Fruit fly (Drosophila melanogaster) whole organism, embryonic: ENCODE measurements around the gene Ostgamma.
A peak's percentile ranks its signal among the peaks of the same experiment; 100 is the strongest.

ENCODE experiments used
- BEAF-32 ChIP-seq: fragments of 200-800 bp; sonication (Bioruptor generic); optimal IDR thresholded peaks from 3 replicates; lab custom pipeline; 2017; ENCODE audit warnings: missing biosample characterization, missing genetic modification characterization, mild to moderate bottlenecking, moderate library complexity, missing genetic modification reagents
- CG10267 ChIP-seq: fragments of 200-800 bp; sonication (Bioruptor generic); optimal IDR thresholded peaks from 2 replicates; lab custom pipeline; 2018; ENCODE audit warnings: missing biosample characterization, mild to moderate bottlenecking, missing genetic modification characterization, moderate library complexity
- CG10321 ChIP-seq: fragments of 200-800 bp; sonication (Bioruptor generic); IDR thresholded peaks from 2 replicates; pipeline ENCODE4 v1.3.6; 2022; ENCODE audit warnings: missing biosample characterization, missing genetic modification characterization
- CG11093 ChIP-seq: fragments of 200-800 bp; sonication (Bioruptor generic); IDR thresholded peaks from 3 replicates; pipeline ENCODE4 v1.3.6; 2022; ENCODE audit warnings: missing biosample characterization, missing genetic modification characterization
- CG11723 ChIP-seq: fragments of 200-800 bp; sonication (Bioruptor generic); optimal IDR thresholded peaks from 2 replicates; lab custom pipeline; 2017; ENCODE audit warnings: missing biosample characterization, mild to moderate bottlenecking, missing genetic modification characterization
- CG12219 ChIP-seq: fragments of 200-800 bp; sonication (Bioruptor generic); optimal IDR thresholded peaks from 3 replicates; lab custom pipeline; 2018; ENCODE audit warnings: missing biosample characterization, mild to moderate bottlenecking, missing genetic modification characterization
- CG1602 ChIP-seq: fragments of 200-800 bp; sonication (Bioruptor generic); optimal IDR thresholded peaks from 3 replicates; lab custom pipeline; 2016; ENCODE audit warnings: missing biosample characterization, missing genetic modification characterization
- CG16813 ChIP-seq: fragments of 200-800 bp; sonication (Bioruptor generic); IDR thresholded peaks from 3 replicates; pipeline ENCODE4 v1.3.6; 2022; ENCODE audit warnings: missing biosample characterization, missing genetic modification characterization; ENCODE audit not compliant: partially characterized antibody
- CG17359 ChIP-seq: fragments of 200-800 bp; sonication (Bioruptor generic); optimal IDR thresholded peaks from 3 replicates; lab custom pipeline; 2018; ENCODE audit warnings: missing biosample characterization, mild to moderate bottlenecking, missing genetic modification characterization, moderate library complexity
- CG17385 ChIP-seq: fragments of 200-800 bp; sonication (Bioruptor generic); optimal IDR thresholded peaks from 3 replicates; lab custom pipeline; 2018; ENCODE audit warnings: missing biosample characterization, mild to moderate bottlenecking, missing genetic modification characterization
- CG2116 ChIP-seq: fragments of 200-800 bp; sonication (Bioruptor generic); optimal IDR thresholded peaks from 3 replicates; lab custom pipeline; 2018; ENCODE audit warnings: missing biosample characterization, mild to moderate bottlenecking, missing genetic modification characterization
- CG32532 ChIP-seq: fragments of 200-800 bp; sonication (Bioruptor generic); IDR thresholded peaks from 2 replicates; pipeline ENCODE4 v1.3.6; 2022; ENCODE audit warnings: missing biosample characterization, missing genetic modification characterization
- CG8290 ChIP-seq, 3 experiments: fragments of 200-800 bp; sonication (Bioruptor generic); optimal IDR thresholded peaks; 2 replicates each; lab custom pipeline; 2016 to 2019; ENCODE audit warnings: missing biosample characterization in 3 of 3, missing genetic modification characterization in 3 of 3, mild to moderate bottlenecking in 2 of 3, moderate library complexity in 1 of 3
- CG8478 ChIP-seq: fragments of >200 bp; optimal IDR thresholded peaks from 2 replicates; lab custom pipeline; 2018
- CG8765 ChIP-seq: fragments of 200-800 bp; sonication (Bioruptor generic); IDR thresholded peaks from 2 replicates; pipeline ENCODE4 v1.3.6; 2022; ENCODE audit warnings: missing biosample characterization, missing genetic modification characterization
- CG8924 ChIP-seq: fragments of 200-800 bp; optimal IDR thresholded peaks from 3 replicates; lab custom pipeline; 2019; ENCODE audit warnings: missing biosample characterization, mild to moderate bottlenecking, missing genetic modification characterization, moderate library complexity
- CG9437 ChIP-seq: fragments of 200-800 bp; sonication (Bioruptor generic); optimal IDR thresholded peaks from 2 replicates; lab custom pipeline; 2018; ENCODE audit warnings: missing biosample characterization, mild to moderate bottlenecking, missing genetic modification characterization
- CHES-1-like ChIP-seq: fragments of 200-800 bp; sonication (Bioruptor generic); optimal IDR thresholded peaks from 2 replicates; lab custom pipeline; 2016; ENCODE audit warnings: missing biosample characterization, missing genetic modification characterization
- GATAe ChIP-seq: fragments of 200-800 bp; sonication (Bioruptor generic); conservative IDR thresholded peaks from 2 replicates; pipeline ENCODE4 v1.3.6; 2022; ENCODE audit warnings: missing biosample characterization, missing genetic modification characterization
- Gsc ChIP-seq: fragments of 200-800 bp; sonication (Bioruptor generic); IDR thresholded peaks from 2 replicates; pipeline ENCODE4 v1.3.6; 2022; ENCODE audit warnings: missing biosample characterization, missing genetic modification characterization
- HLH3B ChIP-seq: fragments of 200-800 bp; sonication (Bioruptor generic); IDR thresholded peaks from 2 replicates; pipeline ENCODE4 v1.3.6; 2022; ENCODE audit warnings: missing biosample characterization, missing genetic modification characterization
- Hr51 ChIP-seq, 2 experiments: fragments of 200-800 bp; sonication (Bioruptor generic); optimal IDR thresholded peaks; 2 replicates in 1 of 2; 3 replicates in 1 of 2; lab custom pipeline; 2016 to 2018; ENCODE audit warnings: missing biosample characterization in 2 of 2, missing genetic modification characterization in 2 of 2, mild to moderate bottlenecking in 1 of 2, moderate library complexity in 1 of 2
- Nf-YA ChIP-seq: fragments of 200-800 bp; sonication (Bioruptor generic); IDR thresholded peaks from 2 replicates; pipeline ENCODE4 v1.3.6; 2022; ENCODE audit warnings: missing biosample characterization, missing genetic modification characterization
- Optix ChIP-seq: fragments of 200-800 bp; sonication (Bioruptor generic); IDR thresholded peaks from 3 replicates; pipeline ENCODE4 v1.3.6; 2022; ENCODE audit warnings: missing biosample characterization, missing genetic modification characterization
- aop ChIP-seq: fragments of 200-800 bp; sonication (Bioruptor generic); IDR thresholded peaks from 2 replicates; pipeline ENCODE4 v1.3.6; 2022; ENCODE audit warnings: missing biosample characterization, missing genetic modification characterization
- bigmax ChIP-seq: fragments of 200-800 bp; sonication (Bioruptor generic); optimal IDR thresholded peaks from 2 replicates; lab custom pipeline; 2018; ENCODE audit warnings: missing biosample characterization, mild to moderate bottlenecking, missing genetic modification characterization
- chinmo ChIP-seq: fragments of 200-800 bp; sonication (Bioruptor generic); IDR thresholded peaks from 4 replicates; pipeline ENCODE4 v1.3.6; 2022; ENCODE audit warnings: missing biosample characterization, missing genetic modification characterization; ENCODE audit not compliant: partially characterized antibody
- chm ChIP-seq: fragments of 200-800 bp; sonication (Bioruptor generic); IDR thresholded peaks from 2 replicates; pipeline ENCODE4 v1.3.6; 2022; ENCODE audit warnings: missing biosample characterization, missing genetic modification characterization
- corto ChIP-seq: fragments of 200-800 bp; sonication (Bioruptor generic); optimal IDR thresholded peaks from 2 replicates; lab custom pipeline; 2016; ENCODE audit warnings: missing biosample characterization, mild to moderate bottlenecking, missing genetic modification characterization, moderate library complexity
- dm ChIP-seq: fragments of 200-800 bp; sonication (Bioruptor generic); optimal IDR thresholded peaks from 3 replicates; lab custom pipeline; 2016; ENCODE audit warnings: missing biosample characterization, missing genetic modification characterization
- gem ChIP-seq: fragments of 200-800 bp; sonication (Bioruptor generic); optimal IDR thresholded peaks from 2 replicates; lab custom pipeline; 2019; ENCODE audit warnings: missing biosample characterization, mild to moderate bottlenecking, missing genetic modification characterization, moderate library complexity
- h ChIP-seq: fragments of >200 bp; optimal IDR thresholded peaks from 2 replicates; lab custom pipeline; 2017
- insv ChIP-seq, 2 experiments: fragments of 200-800 bp; sonication (Bioruptor generic); optimal IDR thresholded peaks; 3 replicates each; lab custom pipeline; 2016 to 2018; ENCODE audit warnings: missing biosample characterization in 2 of 2, missing genetic modification characterization in 2 of 2
- jumu ChIP-seq: fragments of 200-800 bp; sonication (Bioruptor generic); optimal IDR thresholded peaks from 3 replicates; lab custom pipeline; 2016; ENCODE audit warnings: missing biosample characterization, missing genetic modification characterization
- kay ChIP-seq: fragments of 200-800 bp; sonication (Bioruptor generic); optimal IDR thresholded peaks from 2 replicates; lab custom pipeline; 2016; ENCODE audit warnings: missing biosample characterization, missing genetic modification characterization
- lab ChIP-seq: fragments of 200-800 bp; sonication (Bioruptor generic); optimal IDR thresholded peaks from 3 replicates; lab custom pipeline; 2017; ENCODE audit warnings: missing biosample characterization, missing genetic modification characterization, mild to moderate bottlenecking, moderate library complexity, missing genetic modification reagents
- lbe ChIP-seq: fragments of 200-800 bp; sonication (Bioruptor generic); optimal IDR thresholded peaks from 2 replicates; lab custom pipeline; 2016; ENCODE audit warnings: missing biosample characterization, mild to moderate bottlenecking, missing genetic modification characterization
- pan ChIP-seq, 4 experiments: fragments of >200 bp in 3 of 4; fragments of 200-800 bp in 1 of 4; sonication (Bioruptor generic) in 1 of 4; optimal IDR thresholded peaks in 3 of 4; IDR thresholded peaks in 1 of 4; 2 replicates each; pipeline versions ENCODE4 v1.3.6 to Lab custom; 2017 to 2022; ENCODE audit warnings: missing biosample characterization in 2 of 4, missing genetic modification characterization in 2 of 4, mixed read lengths in 1 of 4
- pb ChIP-seq: fragments of 200-800 bp; sonication (Bioruptor generic); optimal IDR thresholded peaks from 3 replicates; lab custom pipeline; 2016; ENCODE audit warnings: missing biosample characterization, missing genetic modification characterization
- pnt ChIP-seq: fragments of 200-800 bp; sonication (Bioruptor generic); optimal IDR thresholded peaks from 3 replicates; lab custom pipeline; 2016; ENCODE audit warnings: missing biosample characterization, missing genetic modification characterization
- rib ChIP-seq: fragments of 200-800 bp; sonication (Bioruptor generic); IDR thresholded peaks from 2 replicates; pipeline ENCODE4 v1.3.6; 2022; ENCODE audit warnings: missing biosample characterization, missing genetic modification characterization
- row ChIP-seq: fragments of 200-800 bp; sonication (Bioruptor generic); IDR thresholded peaks from 3 replicates; pipeline ENCODE4 v1.3.6; 2022; ENCODE audit warnings: missing biosample characterization, missing genetic modification characterization
- sens ChIP-seq: fragments of 200-800 bp; sonication (Bioruptor generic); peaks from one replicate; lab custom pipeline; 2016; ENCODE audit warnings: missing biosample characterization, missing genetic modification characterization
- slbo ChIP-seq: fragments of 200-800 bp; sonication (Bioruptor generic); IDR thresholded peaks from 2 replicates; pipeline ENCODE4 v1.3.6; 2022; ENCODE audit warnings: missing biosample characterization, missing genetic modification characterization
- so ChIP-seq: fragments of 200-800 bp; sonication (Bioruptor generic); IDR thresholded peaks from 3 replicates; pipeline ENCODE4 v1.3.6; 2022; ENCODE audit warnings: missing biosample characterization, missing genetic modification characterization
- sug ChIP-seq: fragments of 200-800 bp; optimal IDR thresholded peaks from 2 replicates; lab custom pipeline; 2019; ENCODE audit warnings: missing biosample characterization, mild to moderate bottlenecking, missing genetic modification characterization, moderate library complexity
- trem ChIP-seq: fragments of 200-800 bp; optimal IDR thresholded peaks from 3 replicates; lab custom pipeline; 2019; ENCODE audit warnings: missing biosample characterization, mild to moderate bottlenecking, missing genetic modification characterization, moderate library complexity
- ttk ChIP-seq: fragments of 200-800 bp; sonication (Bioruptor generic); IDR thresholded peaks from 2 replicates; pipeline ENCODE4 v2.1.2; 2022; ENCODE audit warnings: missing biosample characterization, missing genetic modification characterization
- unc-4 ChIP-seq: fragments of 200-800 bp; sonication (Bioruptor generic); IDR thresholded peaks from 2 replicates; pipeline ENCODE4 v1.3.6; 2022; ENCODE audit warnings: missing biosample characterization, missing genetic modification characterization; ENCODE audit not compliant: partially characterized antibody

The Ostgamma gene

dm6 chr2L:8355419-8355818 is 47.4 kb upstream of the Ostgamma start:
- TF ChIP-seq kay (GFP tag; lab: Kevin White, UChicago) (peak; percentile 35), chinmo (0 out of 4 replicates have a peak, but pooled peaks have one; percentile 46), CG10321 (0 out of 2 replicates have a peak, but pooled peaks have one; percentile 29), CG9437 (GFP tag; lab: Kevin White, UChicago) (peak; percentile 91), pb (no peak), ttk (GFP tag; lab: Robert Waterston, UW) (no peak)

DNA sequence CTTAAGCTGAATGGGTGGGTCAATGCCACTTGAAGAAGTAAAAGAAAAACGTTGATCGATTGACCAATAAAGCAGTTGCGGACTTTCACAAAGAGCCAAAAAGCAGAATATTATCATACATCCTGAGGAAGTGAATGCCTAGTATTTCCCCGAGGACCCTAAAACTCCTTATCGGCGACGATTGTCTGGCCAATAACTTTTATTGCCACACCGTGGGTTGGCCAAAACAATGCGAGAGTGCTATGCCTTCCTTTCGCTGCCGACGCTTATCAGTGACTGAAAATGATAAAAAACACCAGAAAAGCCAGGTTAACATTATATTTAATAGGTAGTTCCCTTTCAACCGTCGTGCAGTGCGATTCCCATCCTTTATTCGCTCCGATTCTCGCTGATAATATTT is 43.9 kb upstream of the Ostgamma start, which contains the start of gene Mur29B:
Gene Mur29B (plus strand): TSS at position 324 of the 400 bp plus-strand sequence.
- TF ChIP-seq sens (GFP tag; lab: Kevin White, UChicago) (peak; percentile 29), Optix (GFP tag; lab: Robert Waterston, UW) (no peak), Nf-YA (GFP tag; lab: Robert Waterston, UW) (no peak), bigmax (GFP tag; lab: Kevin White, UChicago) (no peak), corto (GFP tag; lab: Kevin White, UChicago) (peak; percentile 51), sug (peak; percentile 54), HLH3B (no peak), CG32532 (peak; percentile 7; the same call in 1 of the 2 replicates), Gsc (no peak), GATAe (GFP tag; lab: Robert Waterston, UW) (0 out of 2 replicates have a peak, but pooled peaks have one; percentile 26)
- TF ChIP-seq, all 482 proteins: peak for 5

DNA sequence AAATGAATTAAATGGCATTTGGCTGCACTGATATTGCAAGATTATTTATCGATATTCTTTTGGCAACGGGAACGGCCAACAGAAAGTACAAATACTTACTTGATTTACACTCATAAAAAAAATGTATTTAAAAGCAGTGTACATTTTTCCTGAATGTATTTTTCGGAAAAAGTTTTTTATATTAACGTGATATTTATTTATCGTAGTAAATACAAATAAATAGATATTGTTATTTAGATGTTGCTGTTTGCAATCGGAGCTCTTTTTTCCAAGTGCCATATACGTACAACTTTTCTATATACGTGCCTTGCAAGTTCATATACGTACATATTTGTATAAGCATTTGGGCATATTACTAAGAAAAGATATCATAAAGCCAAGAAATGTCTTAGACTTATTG is 43.3 kb upstream of the Ostgamma start:
- no peak for TF ChIP-seq insv (GFP tag; optimal IDR thresholded peaks at IDR 0.05; lab: Kevin White, UChicago)
- TF ChIP-seq chm (GFP tag; lab: Robert Waterston, UW): no peak
- TF ChIP-seq CG17385 (GFP tag; lab: Kevin White, UChicago): no peak
- TF ChIP-seq aop (GFP tag; lab: Robert Waterston, UW): no peak
- no peak for TF ChIP-seq slbo (GFP tag; lab: Robert Waterston, UW)
- no peak for TF ChIP-seq CG10267 (tag; lab: Kevin White, UChicago)
- peak; percentile 5 for TF ChIP-seq lbe (GFP tag; lab: Kevin White, UChicago)
- no peak for TF ChIP-seq CG2116
- TF ChIP-seq CG12219 (GFP tag; lab: Kevin White, UChicago): no peak
- no peak for TF ChIP-seq CG8765 (GFP tag; lab: Robert Waterston, UW)
- no peak for TF ChIP-seq rib (GFP tag; lab: Robert Waterston, UW)
- TF ChIP-seq BEAF-32 (GFP tag; lab: Kevin White, UChicago): no peak
- no peak for TF ChIP-seq pnt (GFP tag; lab: Kevin White, UChicago)
- TF ChIP-seq Hr51 (GFP tag; optimal IDR thresholded peaks at IDR 0.05; lab: Kevin White, UChicago): peak in 1 of 2 experiments; percentile 8
- no peak for TF ChIP-seq jumu
- no peak for TF ChIP-seq CG8290 (GFP tag; optimal IDR thresholded peaks at IDR 0.05; lab: Kevin White, UChicago)
- TF ChIP-seq CG8290 (tag; optimal IDR thresholded peaks at IDR 0.05; lab: Kevin White, UChicago): no peak
- no peak for TF ChIP-seq unc-4
- no peak for TF ChIP-seq pan (optimal IDR thresholded peaks at IDR 0.05; lab: Kevin White, UChicago)
- peak in 1 of 2 experiments; percentile 54 for TF ChIP-seq pan (GFP tag; optimal IDR thresholded peaks at IDR 0.05 in 1 of 2, IDR thresholded peaks at IDR 0.05 in 1 of 2)
- TF ChIP-seq CG8924 (tag; lab: Kevin White, UChicago): no peak
- TF ChIP-seq lab (GFP tag; lab: Kevin White, UChicago): peak; percentile 4
- no peak for TF ChIP-seq CHES-1-like
- no peak for TF ChIP-seq CG16813 (GFP tag; lab: Robert Waterston, UW)
- no peak for TF ChIP-seq so (GFP tag; lab: Robert Waterston, UW)
- TF ChIP-seq CG8478: no peak
- TF ChIP-seq h (lab: Kevin White, UChicago): no peak
- TF ChIP-seq trem (tag; lab: Kevin White, UChicago): no peak
- peak; percentile 17 for TF ChIP-seq CG17359 (tag; lab: Kevin White, UChicago)
- no peak for TF ChIP-seq dm
- TF ChIP-seq CG11093: no peak
- TF ChIP-seq row (GFP tag; lab: Robert Waterston, UW): no peak
- no peak for TF ChIP-seq CG1602 (GFP tag; lab: Kevin White, UChicago)
- no peak for TF ChIP-seq CG11723
- TF ChIP-seq gem (tag; lab: Kevin White, UChicago): peak; percentile 14
